Fruit fly (Drosophila melanogaster): ENCODE results near the gene CG6276.
A peak's percentile ranks its signal among the peaks of the same experiment; 100 is the strongest.

CG6276 gene

DNA sequence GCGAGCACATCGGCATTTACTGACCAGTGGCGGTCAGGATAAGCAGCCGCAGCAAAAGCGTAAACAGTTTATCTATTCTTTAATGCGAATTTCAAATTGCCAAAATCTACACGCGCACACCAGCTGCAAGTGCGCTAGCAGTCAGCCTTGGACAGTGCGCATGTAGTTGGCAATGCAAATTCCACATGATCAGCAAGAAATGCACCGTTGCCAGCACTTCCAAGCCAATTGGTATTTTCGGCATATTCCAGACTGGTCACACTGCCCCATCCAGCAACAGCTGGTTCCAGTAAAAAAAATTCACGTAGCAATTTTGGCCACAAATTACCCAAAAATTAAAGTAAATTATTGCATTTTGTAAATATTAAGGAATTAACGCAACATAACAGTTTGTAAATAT lies 32.1 kb downstream of the CG6276 start (continued):
- TF ChIP-seq sqz (GFP tag; optimal IDR thresholded peaks at IDR 0.05) = peak; percentile 91
- peak in 1 of 2 experiments; percentile 34 for TF ChIP-seq tll (GFP tag; optimal IDR thresholded peaks at IDR 0.05)
- TF ChIP-seq Sox102F (GFP tag; optimal IDR thresholded peaks at IDR 0.05) = no peak
- TF ChIP-seq CG1792 (GFP tag; optimal IDR thresholded peaks at IDR 0.05) = peak; percentile 4
- TF ChIP-seq Lpt (GFP tag; optimal IDR thresholded peaks at IDR 0.05) = no peak
- TF ChIP-seq dpn (GFP tag; optimal IDR thresholded peaks at IDR 0.05) = peak; percentile 34 to 39
- peak; percentile 37 for TF ChIP-seq gro (GFP tag; optimal IDR thresholded peaks at IDR 0.05)
- peak; percentile 8 for TF ChIP-seq PHDP (tag; optimal IDR thresholded peaks at IDR 0.05)

DNA sequence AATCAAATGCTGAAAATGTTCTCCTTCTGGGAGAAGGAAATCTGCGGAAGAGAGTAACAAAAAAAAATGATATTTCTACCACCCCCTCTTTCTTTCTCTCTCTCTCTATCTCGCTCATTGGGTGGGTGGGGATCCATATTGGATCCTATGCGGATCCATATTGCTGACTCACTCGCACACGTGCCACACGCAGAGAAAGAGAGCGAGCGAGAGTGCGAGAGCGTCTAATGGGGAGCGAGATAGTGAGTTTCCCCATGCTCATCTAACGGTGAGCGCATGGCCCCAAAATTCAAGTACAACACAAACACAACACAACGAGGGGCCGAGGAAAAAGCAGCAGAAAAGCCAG lies 33.2 kb downstream of the CG6276 start:
- TF ChIP-seq CG14441 (GFP tag; IDR thresholded peaks at IDR 0.05) (no peak), cg (GFP tag; optimal IDR thresholded peaks at IDR 0.05) (peak; percentile 48), CG2129 (GFP tag; IDR thresholded peaks at IDR 0.05; ENCODE audit: partially characterized antibody) (no peak), gsb-n (tag; optimal IDR thresholded peaks at IDR 0.05) (no peak), CG8944 (GFP tag; optimal IDR thresholded peaks at IDR 0.05) (no peak), CG7839 (tag; optimal IDR thresholded peaks at IDR 0.05) (no peak), cwo (GFP tag; optimal IDR thresholded peaks at IDR 0.05) (peak; percentile 70), CG6765 (GFP tag; optimal IDR thresholded peaks at IDR 0.05) (peak; percentile 19), CG8765 (GFP tag; IDR thresholded peaks at IDR 0.05) (no peak), CG2202 (tag; optimal IDR thresholded peaks at IDR 0.05) (no peak), da (GFP tag; optimal IDR thresholded peaks at IDR 0.05) (no peak), Dll (GFP tag; IDR thresholded peaks at IDR 0.05; ENCODE audit: partially characterized antibody) (no peak), HLHmδ (GFP tag; optimal IDR thresholded peaks at IDR 0.05) (peak; percentile 50), sens (GFP tag) (peak; percentile 63), CG15514 (GFP tag; optimal IDR thresholded peaks at IDR 0.05) (no peak), CG4707 (GFP tag; optimal IDR thresholded peaks at IDR 0.05) (peak; percentile 1), Dip3 (GFP tag; optimal IDR thresholded peaks at IDR 0.05) (no peak), yki (optimal IDR thresholded peaks at IDR 0.05) (peak; percentile 87), CG5180 (GFP tag; optimal IDR thresholded peaks at IDR 0.05) (no peak), Gug (GFP tag; IDR thresholded peaks at IDR 0.05) (no peak), CG34376 (GFP tag; optimal IDR thresholded peaks at IDR 0.05) (peak; percentile 64), org-1 (GFP tag; optimal IDR thresholded peaks at IDR 0.05) (no peak), dysf (GFP tag; IDR thresholded peaks at IDR 0.05) (no peak), CG3163 (GFP tag; optimal IDR thresholded peaks at IDR 0.05) (peak; percentile 24), CG8290 (GFP tag; optimal IDR thresholded peaks at IDR 0.05) (no peak), CG8290 (tag; optimal IDR thresholded peaks at IDR 0.05) (peak in 1 of 2 experiments; percentile 20), CG15696 (tag; optimal IDR thresholded peaks at IDR 0.05) (no peak), CG6175 (GFP tag; IDR thresholded peaks at IDR 0.05) (no peak), stc (GFP tag; IDR thresholded peaks at IDR 0.05) (no peak), CG31224 (GFP tag; IDR thresholded peaks at IDR 0.05) (no peak), CG12769 (tag; optimal IDR thresholded peaks at IDR 0.05) (peak; percentile 8), dan (GFP tag; IDR thresholded peaks at IDR 0.05) (no peak), CG12299 (tag; optimal IDR thresholded peaks at IDR 0.05) (no peak), sug (tag; optimal IDR thresholded peaks at IDR 0.05) (peak; percentile 96), NFAT (GFP tag; IDR thresholded peaks at IDR 0.05) (no peak), maf-S (GFP tag; optimal IDR thresholded peaks at IDR 0.05) (no peak), CG1832 (GFP tag; optimal IDR thresholded peaks at IDR 0.05) (peak; percentile 87), grn (GFP tag; optimal IDR thresholded peaks at IDR 0.05) (peak; percentile 1), fd96Cb (tag; optimal IDR thresholded peaks at IDR 0.05) (no peak), CG18262 (tag; optimal IDR thresholded peaks at IDR 0.05) (no peak), Med (GFP tag) (peak; percentile 64), HLH4C (GFP tag; IDR thresholded peaks at IDR 0.05; ENCODE audit: partially characterized antibody) (no peak), sqz (GFP tag; optimal IDR thresholded peaks at IDR 0.05) (peak; percentile 82), CG14667 (GFP tag; IDR thresholded peaks at IDR 0.05) (no peak)

All from whole organism, embryonic.